Worm (Caenorhabditis elegans) whole organism, mixed stage, embryonic: Measurements from ENCODE around the gene tbb-1.

Experiments used
- blmp-1 ChIP-seq: fragments of 150-350 bp; optimal IDR thresholded peaks from 2 replicates; lab custom pipeline; 2014; ENCODE audit warnings: missing biosample characterization, missing genetic modification characterization
- ceh-83 ChIP-seq: fragments of 200-800 bp; sonication (Bioruptor generic); optimal IDR thresholded peaks from 2 replicates; lab custom pipeline; 2018; ENCODE audit warnings: mild to moderate bottlenecking, missing genetic modification characterization, missing compliant biosample characterization
- ces-1 ChIP-seq: fragments of 150-350 bp; optimal IDR thresholded peaks from 2 replicates; lab custom pipeline; 2014; ENCODE audit warnings: missing biosample characterization, missing genetic modification reagents, missing genetic modification characterization
- cnd-1 ChIP-seq: fragments of 200-800 bp; sonication (Bioruptor generic); optimal IDR thresholded peaks from 2 replicates; lab custom pipeline; 2018; ENCODE audit warnings: mild to moderate bottlenecking, missing genetic modification characterization, missing compliant biosample characterization
- elt-1 ChIP-seq: sonication (generic microtip); optimal IDR thresholded peaks from 2 replicates; lab custom pipeline; 2017; ENCODE audit warnings: missing genetic modification characterization, mild to moderate bottlenecking, missing compliant biosample characterization, antibody characterized with exemption, moderate library complexity, borderline replicate concordance; ENCODE audit not compliant: insufficient read depth
- flh-1 ChIP-seq: fragments of 200-800 bp; sonication (Bioruptor generic); optimal IDR thresholded peaks from 2 replicates; lab custom pipeline; 2018; ENCODE audit warnings: mild to moderate bottlenecking, missing genetic modification characterization, moderate library complexity, missing compliant biosample characterization
- lin-32 ChIP-seq: fragments of 200-800 bp; sonication (Bioruptor generic); optimal IDR thresholded peaks from 2 replicates; lab custom pipeline; 2018; ENCODE audit warnings: mild to moderate bottlenecking, missing genetic modification characterization, missing compliant biosample characterization
- mab-5 ChIP-seq: fragments of 150-350 bp; optimal IDR thresholded peaks from 2 replicates; lab custom pipeline; 2014; ENCODE audit warnings: missing biosample characterization, missing genetic modification characterization
- mls-2 ChIP-seq: sonication (generic microtip); optimal IDR thresholded peaks from 2 replicates; lab custom pipeline; 2016; ENCODE audit warnings: mild to moderate bottlenecking, missing genetic modification characterization, moderate library complexity, missing compliant biosample characterization
- nhr-12 ChIP-seq: fragments of 150-350 bp; optimal IDR thresholded peaks from 2 replicates; lab custom pipeline; 2014; ENCODE audit warnings: missing biosample characterization, missing genetic modification characterization
- nhr-237 ChIP-seq: fragments of 150-350 bp; optimal IDR thresholded peaks from 2 replicates; lab custom pipeline; 2014; ENCODE audit warnings: missing biosample characterization, missing genetic modification characterization
- nhr-28 ChIP-seq: fragments of 150-350 bp; optimal IDR thresholded peaks from 2 replicates; lab custom pipeline; 2014; ENCODE audit warnings: missing biosample characterization, missing genetic modification characterization
- nhr-76 ChIP-seq: sonication (generic microtip); optimal IDR thresholded peaks from 2 replicates; lab custom pipeline; 2017; ENCODE audit warnings: missing biosample characterization, missing genetic modification characterization
- sem-2 ChIP-seq: fragments of 200-800 bp; sonication (Bioruptor generic); optimal IDR thresholded peaks from 2 replicates; lab custom pipeline; 2018; ENCODE audit warnings: mild to moderate bottlenecking, missing genetic modification characterization, missing compliant biosample characterization
- snpc-4 ChIP-seq: fragments of 150-350 bp; optimal IDR thresholded peaks from 2 replicates; lab custom pipeline; 2014; ENCODE audit warnings: missing biosample characterization, missing genetic modification characterization
- tbx-8 ChIP-seq: fragments of 200-800 bp; sonication (Bioruptor generic); optimal IDR thresholded peaks from 2 replicates; lab custom pipeline; 2018; ENCODE audit warnings: mild to moderate bottlenecking, missing genetic modification characterization, moderate library complexity, missing compliant biosample characterization
- unc-120 ChIP-seq: sonication (generic microtip); optimal IDR thresholded peaks from 2 replicates; lab custom pipeline; 2017; ENCODE audit warnings: missing genetic modification characterization, missing compliant biosample characterization; ENCODE audit not compliant: poor library complexity, severe bottlenecking
- unc-62 ChIP-seq: fragments of 150-350 bp; optimal IDR thresholded peaks from 2 replicates; lab custom pipeline; 2014; ENCODE audit warnings: missing biosample characterization, missing genetic modification reagents, missing genetic modification characterization
- ztf-11 ChIP-seq: fragments of 150-350 bp; optimal IDR thresholded peaks from 2 replicates; lab custom pipeline; 2014; ENCODE audit warnings: missing biosample characterization, missing genetic modification characterization

tbb-1 gene

ce11 chrIII:10694294-10694693 lies 47.9 kb downstream of the tbb-1 start, which contains the start of the genes Y39A1A.18 and fmo-3:
Gene Y39A1A.18, minus strand, starts transcription at chrIII:10694485.
Gene fmo-3, plus strand, starts transcription at chrIII:10694681.
- TF ChIP-seq mls-2 (tag; lab: Kevin White, UChicago) (no peak), cnd-1 (tag; lab: Kevin White, UChicago) (no peak), ztf-11 (tag; lab: Kevin White, UChicago) (no peak), unc-120 (tag; lab: Kevin White, UChicago) (no peak), flh-1 (GFP tag; lab: Kevin White, UChicago) (no peak), ceh-83 (GFP tag; lab: Kevin White, UChicago) (no peak), ces-1 (GFP tag; lab: Kevin White, UChicago) (no peak), nhr-28 (tag; lab: Kevin White, UChicago) (no peak), nhr-12 (no peak), snpc-4 (tag; lab: Kevin White, UChicago) (no peak), elt-1 (tag; lab: Kevin White, UChicago) (no peak), nhr-237 (tag; lab: Kevin White, UChicago) (no peak), lin-32 (GFP tag; lab: Kevin White, UChicago) (no peak), unc-62 (no peak), tbx-8 (no peak), sem-2 (GFP tag; lab: Kevin White, UChicago) (no peak), mab-5 (tag; lab: Kevin White, UChicago) (no peak), blmp-1 (tag; lab: Kevin White, UChicago) (no peak), nhr-76 (tag; lab: Kevin White, UChicago) (no peak)

DNA sequence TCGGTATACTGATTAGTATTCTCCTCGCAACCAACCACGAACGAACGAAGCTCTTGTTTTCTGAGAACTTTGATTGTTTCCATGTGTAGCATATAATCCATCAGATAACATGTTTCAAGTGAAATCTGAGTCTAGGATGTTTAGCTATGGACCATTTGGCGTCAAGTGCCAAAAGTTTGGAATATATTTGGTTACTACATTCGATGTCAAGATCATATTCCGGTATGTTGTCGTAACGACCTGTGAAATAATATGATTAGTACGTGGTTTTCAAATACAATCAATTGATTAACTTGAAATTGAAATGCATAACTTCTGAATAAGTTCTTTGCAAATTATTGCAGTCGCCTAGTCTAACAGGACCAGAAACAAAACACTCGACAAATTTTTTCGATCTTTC lies 51.2 kb downstream of the tbb-1 start, which contains the start of gene Y39A1A.17:
Y39A1A.17 (minus strand) TSS at position 101 of the 400 bp plus-strand sequence.
- TF ChIP-seq nhr-12: no peak
- no peak for TF ChIP-seq ces-1 (GFP tag; lab: Kevin White, UChicago)
- TF ChIP-seq sem-2 (GFP tag; lab: Kevin White, UChicago): no peak
- TF ChIP-seq lin-32 (GFP tag; lab: Kevin White, UChicago): no peak
